Fruit fly (Drosophila melanogaster) whole organism, embryonic: Measurements from ENCODE around the gene mEFG1.

Experiments used
- Blimp-1 ChIP-seq: fragments of 200-800 bp; sonication (Bioruptor generic); optimal IDR thresholded peaks from 3 replicates; lab custom pipeline; 2018; ENCODE audit warnings: missing biosample characterization, missing genetic modification characterization, mild to moderate bottlenecking, moderate library complexity, missing genetic modification reagents
- CG10366 ChIP-seq: fragments of 200-800 bp; sonication (Bioruptor generic); IDR thresholded peaks from 2 replicates; pipeline ENCODE4 v1.3.6; 2022; ENCODE audit warnings: missing biosample characterization, missing genetic modification characterization
- CG11085 ChIP-seq: fragments of 200-800 bp; sonication (Bioruptor generic); IDR thresholded peaks from 2 replicates; pipeline ENCODE4 v1.3.6; 2022; ENCODE audit warnings: missing biosample characterization, missing genetic modification characterization
- CG11093 ChIP-seq: fragments of 200-800 bp; sonication (Bioruptor generic); IDR thresholded peaks from 3 replicates; pipeline ENCODE4 v1.3.6; 2022; ENCODE audit warnings: missing biosample characterization, missing genetic modification characterization
- CG12659 ChIP-seq: fragments of 200-800 bp; sonication (Bioruptor generic); optimal IDR thresholded peaks from 3 replicates; lab custom pipeline; 2017; ENCODE audit warnings: mild to moderate bottlenecking, missing biosample characterization, missing genetic modification reagents, missing genetic modification characterization
- CG13287 ChIP-seq: fragments of 200-800 bp; sonication (Bioruptor generic); IDR thresholded peaks from 2 replicates; pipeline ENCODE4 v1.3.6; 2022; ENCODE audit warnings: missing biosample characterization, missing genetic modification characterization; ENCODE audit not compliant: partially characterized antibody
- CG13296 ChIP-seq: fragments of 200-800 bp; sonication (Bioruptor generic); optimal IDR thresholded peaks from 3 replicates; lab custom pipeline; 2018; ENCODE audit warnings: missing biosample characterization, mild to moderate bottlenecking, missing genetic modification characterization
- CG13894 ChIP-seq: fragments of 200-800 bp; sonication (Bioruptor generic); optimal IDR thresholded peaks from 3 replicates; lab custom pipeline; 2018; ENCODE audit warnings: missing biosample characterization, mild to moderate bottlenecking, missing genetic modification characterization, moderate library complexity
- CG14860 ChIP-seq: fragments of 200-800 bp; sonication (Bioruptor generic); IDR thresholded peaks from 3 replicates; pipeline ENCODE4 v1.3.6; 2022; ENCODE audit warnings: missing biosample characterization, missing genetic modification characterization; ENCODE audit not compliant: partially characterized antibody
- CG16863 ChIP-seq: fragments of 200-800 bp; sonication (Bioruptor generic); optimal IDR thresholded peaks from 3 replicates; lab custom pipeline; 2016; ENCODE audit warnings: missing biosample characterization, missing genetic modification characterization
- CG3065 ChIP-seq: fragments of 200-800 bp; sonication (Bioruptor generic); optimal IDR thresholded peaks from 2 replicates; lab custom pipeline; 2016; ENCODE audit warnings: missing biosample characterization, missing genetic modification characterization
- CG3163 ChIP-seq: fragments of 200-800 bp; sonication (Bioruptor generic); optimal IDR thresholded peaks from 3 replicates; lab custom pipeline; 2016; ENCODE audit warnings: missing biosample characterization, missing genetic modification characterization
- CG34422 ChIP-seq: fragments of 200-800 bp; sonication (Bioruptor generic); IDR thresholded peaks from 3 replicates; pipeline ENCODE4 v1.3.6; 2022; ENCODE audit warnings: missing biosample characterization, missing genetic modification characterization
- CG43689 ChIP-seq: fragments of 200-800 bp; sonication (Bioruptor generic); IDR thresholded peaks from 2 replicates; pipeline ENCODE4 v1.3.6; 2022; ENCODE audit warnings: missing biosample characterization, missing genetic modification characterization
- CG4854 ChIP-seq: fragments of 200-800 bp; sonication (Bioruptor generic); optimal IDR thresholded peaks from 2 replicates; lab custom pipeline; 2016; ENCODE audit warnings: missing biosample characterization, missing genetic modification characterization, inconsistent platforms
- CG5180 ChIP-seq: fragments of 200-800 bp; sonication (Bioruptor generic); optimal IDR thresholded peaks from 3 replicates; lab custom pipeline; 2017; ENCODE audit warnings: missing biosample characterization, missing genetic modification characterization, mild to moderate bottlenecking, moderate library complexity, missing genetic modification reagents
- CG6654 ChIP-seq: fragments of 200-800 bp; sonication (Bioruptor generic); optimal IDR thresholded peaks from 2 replicates; lab custom pipeline; 2017; ENCODE audit warnings: missing biosample characterization, mild to moderate bottlenecking, missing genetic modification characterization
- CG6683 ChIP-seq: fragments of 200-800 bp; sonication (Bioruptor generic); optimal IDR thresholded peaks from 2 replicates; lab custom pipeline; 2017; ENCODE audit warnings: missing biosample characterization, mild to moderate bottlenecking, missing genetic modification characterization, missing genetic modification reagents
- CG6854 ChIP-seq: fragments of 200-800 bp; sonication (Bioruptor generic); optimal IDR thresholded peaks from 3 replicates; lab custom pipeline; 2017; ENCODE audit warnings: missing biosample characterization, mild to moderate bottlenecking, missing genetic modification characterization
- CG8281 ChIP-seq: fragments of 200-800 bp; sonication (Bioruptor generic); optimal IDR thresholded peaks from 2 replicates; lab custom pipeline; 2018; ENCODE audit warnings: missing biosample characterization, mild to moderate bottlenecking, missing genetic modification characterization, moderate library complexity
- CG8765 ChIP-seq: fragments of 200-800 bp; sonication (Bioruptor generic); IDR thresholded peaks from 2 replicates; pipeline ENCODE4 v1.3.6; 2022; ENCODE audit warnings: missing biosample characterization, missing genetic modification characterization
- Doc2 ChIP-seq: fragments of 200-800 bp; sonication (Bioruptor generic); IDR thresholded peaks from 2 replicates; pipeline ENCODE4 v1.3.6; 2022; ENCODE audit warnings: missing biosample characterization, missing genetic modification characterization
- Doc3 ChIP-seq: fragments of 200-800 bp; sonication (Bioruptor generic); IDR thresholded peaks from 3 replicates; pipeline ENCODE4 v1.3.6; 2022; ENCODE audit warnings: missing biosample characterization, missing genetic modification characterization; ENCODE audit not compliant: partially characterized antibody
- Max ChIP-seq: fragments of 200-800 bp; sonication (Bioruptor generic); optimal IDR thresholded peaks from 2 replicates; lab custom pipeline; 2016; ENCODE audit warnings: missing biosample characterization, mild to moderate bottlenecking, missing genetic modification characterization
- Meics ChIP-seq: fragments of 200-800 bp; sonication (Bioruptor generic); optimal IDR thresholded peaks from 2 replicates; lab custom pipeline; 2017; ENCODE audit warnings: missing biosample characterization, mild to moderate bottlenecking, missing genetic modification characterization
- NC2α ChIP-seq: fragments of 200-800 bp; sonication (Bioruptor generic); optimal IDR thresholded peaks from 2 replicates; lab custom pipeline; 2016; ENCODE audit warnings: missing biosample characterization, missing genetic modification characterization
- Scr ChIP-seq: fragments of 200-800 bp; sonication (Bioruptor generic); IDR thresholded peaks from 2 replicates; pipeline ENCODE4 v1.3.6; 2022; ENCODE audit warnings: missing biosample characterization, missing genetic modification characterization; ENCODE audit not compliant: partially characterized antibody
- amos ChIP-seq: fragments of 200-800 bp; sonication (Bioruptor generic); IDR thresholded peaks from 2 replicates; pipeline ENCODE4 v1.3.6; 2022; ENCODE audit warnings: missing biosample characterization, missing genetic modification characterization; ENCODE audit not compliant: partially characterized antibody
- ara ChIP-seq: fragments of 200-800 bp; sonication (Bioruptor generic); IDR thresholded peaks from 2 replicates; pipeline ENCODE4 v1.3.6; 2022; ENCODE audit warnings: missing biosample characterization, missing genetic modification characterization
- chm ChIP-seq: fragments of 200-800 bp; sonication (Bioruptor generic); IDR thresholded peaks from 2 replicates; pipeline ENCODE4 v1.3.6; 2022; ENCODE audit warnings: missing biosample characterization, missing genetic modification characterization
- dimm ChIP-seq: fragments of 200-800 bp; sonication (Bioruptor generic); IDR thresholded peaks from 2 replicates; pipeline ENCODE4 v1.3.6; 2022; ENCODE audit warnings: missing biosample characterization, missing genetic modification characterization
- ewg ChIP-seq: fragments of 200-800 bp; sonication (Bioruptor generic); optimal IDR thresholded peaks from 3 replicates; lab custom pipeline; 2017; ENCODE audit warnings: mild to moderate bottlenecking, missing biosample characterization, missing genetic modification reagents, missing genetic modification characterization
- fru ChIP-seq: fragments of >200 bp; optimal IDR thresholded peaks from 2 replicates; lab custom pipeline; 2017
- grn ChIP-seq: fragments of 200-800 bp; sonication (Bioruptor generic); optimal IDR thresholded peaks from 3 replicates; lab custom pipeline; 2017; ENCODE audit warnings: missing biosample characterization, missing genetic modification characterization
- inv ChIP-seq: fragments of 200-800 bp; sonication (Bioruptor generic); IDR thresholded peaks from 2 replicates; pipeline ENCODE4 v1.3.6; 2022; ENCODE audit warnings: missing biosample characterization, missing genetic modification characterization; ENCODE audit not compliant: partially characterized antibody
- jing ChIP-seq: fragments of 200-800 bp; sonication (Bioruptor generic); optimal IDR thresholded peaks from 2 replicates; lab custom pipeline; 2018; ENCODE audit warnings: missing biosample characterization, mild to moderate bottlenecking, missing genetic modification characterization
- kah ChIP-seq: fragments of 200-800 bp; sonication (Bioruptor generic); optimal IDR thresholded peaks from 2 replicates; lab custom pipeline; 2018; ENCODE audit warnings: missing biosample characterization, mild to moderate bottlenecking, missing genetic modification characterization
- lab ChIP-seq: fragments of 200-800 bp; sonication (Bioruptor generic); optimal IDR thresholded peaks from 3 replicates; lab custom pipeline; 2017; ENCODE audit warnings: missing biosample characterization, missing genetic modification characterization, mild to moderate bottlenecking, moderate library complexity, missing genetic modification reagents
- lmd ChIP-seq: fragments of 200-800 bp; sonication (Bioruptor generic); IDR thresholded peaks from 2 replicates; pipeline ENCODE4 v1.3.6; 2022; ENCODE audit warnings: missing biosample characterization, missing genetic modification characterization
- nerfin-1 ChIP-seq: fragments of 200-800 bp; sonication (Bioruptor generic); optimal IDR thresholded peaks from 3 replicates; lab custom pipeline; 2019; ENCODE audit warnings: missing biosample characterization, mild to moderate bottlenecking, missing genetic modification characterization, moderate library complexity
- row ChIP-seq: fragments of 200-800 bp; sonication (Bioruptor generic); IDR thresholded peaks from 3 replicates; pipeline ENCODE4 v1.3.6; 2022; ENCODE audit warnings: missing biosample characterization, missing genetic modification characterization
- sens ChIP-seq: fragments of 200-800 bp; sonication (Bioruptor generic); peaks from one replicate; lab custom pipeline; 2016; ENCODE audit warnings: missing biosample characterization, missing genetic modification characterization
- shn ChIP-seq: fragments of 200-800 bp; sonication (Bioruptor generic); optimal IDR thresholded peaks from 3 replicates; lab custom pipeline; 2016; ENCODE audit warnings: missing biosample characterization, missing genetic modification characterization
- slp2 ChIP-seq: fragments of 200-800 bp; sonication (Bioruptor generic); optimal IDR thresholded peaks from 2 replicates; lab custom pipeline; 2016; ENCODE audit warnings: missing biosample characterization, missing genetic modification characterization
- stwl ChIP-seq: fragments of 200-800 bp; sonication (Bioruptor generic); optimal IDR thresholded peaks from 3 replicates; lab custom pipeline; 2018; ENCODE audit warnings: missing biosample characterization, mild to moderate bottlenecking, missing genetic modification characterization, moderate library complexity
- sug ChIP-seq: fragments of 200-800 bp; optimal IDR thresholded peaks from 2 replicates; lab custom pipeline; 2019; ENCODE audit warnings: missing biosample characterization, mild to moderate bottlenecking, missing genetic modification characterization, moderate library complexity
- tin ChIP-seq: fragments of 200-800 bp; sonication (Bioruptor generic); optimal IDR thresholded peaks from 3 replicates; lab custom pipeline; 2016; ENCODE audit warnings: missing biosample characterization, missing genetic modification characterization
- tna ChIP-seq: fragments of 200-800 bp; sonication (Bioruptor generic); IDR thresholded peaks from 2 replicates; pipeline ENCODE4 v1.3.6; 2022; ENCODE audit warnings: missing biosample characterization, missing genetic modification characterization; ENCODE audit not compliant: partially characterized antibody
- yki ChIP-seq: fragments of >200 bp; optimal IDR thresholded peaks from 3 replicates; lab custom pipeline; 2018

Gene mEFG1

dm6 chr2L:7254712-7255183 lies 31.9 kb upstream of the mEFG1 start (continued):
- TF ChIP-seq sug = peak; percentile 53
- TF ChIP-seq Meics (GFP tag; lab: Kevin White, UChicago) = peak; percentile 13
- TF ChIP-seq sens = peak; percentile 35
- TF ChIP-seq CG13287 (GFP tag; lab: Robert Waterston, UW) = peak; percentile 44
- 0 out of 3 replicates have a peak, but pooled peaks have one; percentile 23 for TF ChIP-seq row (GFP tag; lab: Robert Waterston, UW)
- TF ChIP-seq CG5180 (GFP tag; lab: Kevin White, UChicago) = peak; percentile 85
- no peak for TF ChIP-seq NC2α (GFP tag; lab: Kevin White, UChicago)
- peak; percentile 24; the same call in 1 of the 2 replicates for TF ChIP-seq Scr (GFP tag; lab: Robert Waterston, UW)
- TF ChIP-seq shn (GFP tag; lab: Kevin White, UChicago) = no peak
- TF ChIP-seq CG11093 (GFP tag; lab: Robert Waterston, UW) = no peak
- peak; percentile 7 for TF ChIP-seq stwl
- TF ChIP-seq tna = no peak
- TF ChIP-seq CG6654 (GFP tag; lab: Kevin White, UChicago) = no peak
- peak; percentile 56; the same call in 2 of the 3 replicates for TF ChIP-seq CG14860 (GFP tag; lab: Robert Waterston, UW)
- TF ChIP-seq chm = no peak
- TF ChIP-seq CG13894 = no peak
- 0 out of 2 replicates have a peak, but pooled peaks have one; percentile 17 for TF ChIP-seq inv (GFP tag; lab: Robert Waterston, UW)
- peak; percentile 52 for TF ChIP-seq lab (GFP tag; lab: Kevin White, UChicago)
- peak; percentile 53; the same call in 1 of the 2 replicates for TF ChIP-seq amos
- peak; percentile 53 for TF ChIP-seq CG13296 (GFP tag; lab: Kevin White, UChicago)

- TF ChIP-seq Doc3 = no peak
- no peak for TF ChIP-seq chm
- no peak for TF ChIP-seq CG16863 (GFP tag; lab: Kevin White, UChicago)
- TF ChIP-seq Doc2 = 0 out of 2 replicates have a peak, but pooled peaks have one; percentile 22
- no peak for TF ChIP-seq kah (GFP tag; lab: Kevin White, UChicago)
- TF ChIP-seq fru (lab: Kevin White, UChicago) = no peak
- TF ChIP-seq Blimp-1 (GFP tag; lab: Kevin White, UChicago) = peak; percentile 68
Measured at dm6 chr2L:7252882-7253281, 30.0 kb upstream of the mEFG1 start, which contains the start of gene CG13786. Gene CG13786 (minus strand): TSS chr2L:7252982.

- no peak for TF ChIP-seq CG3163 (GFP tag; lab: Kevin White, UChicago)
- TF ChIP-seq CG8765 (GFP tag; lab: Robert Waterston, UW) = no peak
- TF ChIP-seq nerfin-1 (tag; lab: Kevin White, UChicago) = no peak
- TF ChIP-seq CG8281 (tag; lab: Kevin White, UChicago) = no peak
- TF ChIP-seq CG6854 (GFP tag; lab: Kevin White, UChicago) = no peak
- no peak for TF ChIP-seq jing (GFP tag; lab: Kevin White, UChicago)
- no peak for TF ChIP-seq CG6683
- no peak for TF ChIP-seq ara (GFP tag; lab: Robert Waterston, UW)
- TF ChIP-seq CG4854 (GFP tag; lab: Kevin White, UChicago) = no peak
- TF ChIP-seq CG43689 (GFP tag; lab: Robert Waterston, UW) = no peak
- TF ChIP-seq CG10366 (GFP tag; lab: Robert Waterston, UW) = no peak
- TF ChIP-seq slp2 = no peak
- TF ChIP-seq CG3065 (GFP tag; lab: Kevin White, UChicago) = no peak
- no peak for TF ChIP-seq dimm (GFP tag; lab: Robert Waterston, UW)
- peak; percentile 52 for TF ChIP-seq yki (lab: Kevin White, UChicago)
- TF ChIP-seq CG11085 = no peak
- no peak for TF ChIP-seq CG12659 (GFP tag; lab: Kevin White, UChicago)
- no peak for TF ChIP-seq lmd
- no peak for TF ChIP-seq Max (GFP tag; lab: Kevin White, UChicago)
- TF ChIP-seq grn (GFP tag; lab: Kevin White, UChicago) = no peak
- TF ChIP-seq CG34422 = no peak
- TF ChIP-seq ewg (GFP tag; lab: Kevin White, UChicago) = peak; percentile 22
- TF ChIP-seq tin (GFP tag; lab: Kevin White, UChicago) = no peak
Measured at dm6 chr2L:7249293-7249819, 26.5 kb upstream of the mEFG1 start, which contains the start of gene Ndae1. Gene Ndae1 (minus strand): TSS chr2L:7249343.
